Fruit fly (Drosophila melanogaster) whole organism, embryonic: ENCODE results near the gene mthl1.
A peak's percentile ranks its signal among the peaks of the same experiment; 100 is the strongest.

Experiments
- Asciz ChIP-seq: fragments of 200-800 bp; sonication (Bioruptor generic); optimal IDR thresholded peaks from 2 replicates; lab custom pipeline; 2017; ENCODE audit warnings: missing biosample characterization, mild to moderate bottlenecking, missing genetic modification characterization, missing genetic modification reagents
- Atf3 ChIP-seq: fragments of 200-800 bp; sonication (Bioruptor generic); optimal IDR thresholded peaks from 3 replicates; lab custom pipeline; 2016; ENCODE audit warnings: missing biosample characterization, missing genetic modification characterization
- CG10274 ChIP-seq: fragments of 200-800 bp; sonication (Bioruptor generic); optimal IDR thresholded peaks from 3 replicates; lab custom pipeline; 2017; ENCODE audit warnings: missing biosample characterization, mild to moderate bottlenecking, missing genetic modification characterization
- CG11504 ChIP-seq: fragments of 200-800 bp; sonication (Bioruptor generic); optimal IDR thresholded peaks from 3 replicates; lab custom pipeline; 2019; ENCODE audit warnings: missing biosample characterization, mild to moderate bottlenecking, missing genetic modification characterization, moderate library complexity
- CG12942 ChIP-seq: fragments of 200-800 bp; sonication (Bioruptor generic); optimal IDR thresholded peaks from 3 replicates; lab custom pipeline; 2016; ENCODE audit warnings: missing biosample characterization, missing genetic modification characterization
- CG16813 ChIP-seq: fragments of 200-800 bp; sonication (Bioruptor generic); IDR thresholded peaks from 3 replicates; pipeline ENCODE4 v1.3.6; 2022; ENCODE audit warnings: missing biosample characterization, missing genetic modification characterization; ENCODE audit not compliant: partially characterized antibody
- CG16863 ChIP-seq: fragments of 200-800 bp; sonication (Bioruptor generic); optimal IDR thresholded peaks from 3 replicates; lab custom pipeline; 2016; ENCODE audit warnings: missing biosample characterization, missing genetic modification characterization
- CG17802 ChIP-seq: fragments of 200-800 bp; sonication (Bioruptor generic); optimal IDR thresholded peaks from 2 replicates; lab custom pipeline; 2018; ENCODE audit warnings: missing biosample characterization, mild to moderate bottlenecking, missing genetic modification characterization, moderate library complexity
- CG32772 ChIP-seq: fragments of 200-800 bp; sonication (Bioruptor generic); IDR thresholded peaks from 2 replicates; pipeline ENCODE4 v1.3.6; 2022; ENCODE audit warnings: missing biosample characterization, missing genetic modification characterization
- CG42726 ChIP-seq: fragments of 200-800 bp; sonication (Bioruptor generic); IDR thresholded peaks from 2 replicates; pipeline ENCODE4 v1.3.6; 2022; ENCODE audit warnings: missing biosample characterization, missing genetic modification characterization; ENCODE audit not compliant: partially characterized antibody
- CG6683 ChIP-seq: fragments of 200-800 bp; sonication (Bioruptor generic); optimal IDR thresholded peaks from 2 replicates; lab custom pipeline; 2017; ENCODE audit warnings: missing biosample characterization, mild to moderate bottlenecking, missing genetic modification characterization, missing genetic modification reagents
- CG6765 ChIP-seq: fragments of 200-800 bp; sonication (Bioruptor generic); optimal IDR thresholded peaks from 3 replicates; lab custom pipeline; 2017; ENCODE audit warnings: missing biosample characterization, mild to moderate bottlenecking, missing genetic modification characterization
- CG7745 ChIP-seq: fragments of 200-800 bp; sonication (Bioruptor generic); optimal IDR thresholded peaks from 2 replicates; lab custom pipeline; 2018; ENCODE audit warnings: missing biosample characterization, mild to moderate bottlenecking, missing genetic modification characterization, moderate library complexity
- D19B ChIP-seq: fragments of 200-800 bp; sonication (Bioruptor generic); optimal IDR thresholded peaks from 2 replicates; lab custom pipeline; 2017; ENCODE audit warnings: missing biosample characterization, mild to moderate bottlenecking, missing genetic modification characterization
- Fer3 ChIP-seq: fragments of 200-800 bp; sonication (Bioruptor generic); optimal IDR thresholded peaks from 2 replicates; lab custom pipeline; 2018; ENCODE audit warnings: missing biosample characterization, mild to moderate bottlenecking, missing genetic modification characterization, moderate library complexity
- Hr51 ChIP-seq, 2 experiments: fragments of 200-800 bp; sonication (Bioruptor generic); optimal IDR thresholded peaks; 2 replicates in 1 of 2; 3 replicates in 1 of 2; lab custom pipeline; 2016 to 2018; ENCODE audit warnings: missing biosample characterization in 2 of 2, missing genetic modification characterization in 2 of 2, mild to moderate bottlenecking in 1 of 2, moderate library complexity in 1 of 2
- Kr ChIP-seq: fragments of 200-800 bp; sonication (Bioruptor generic); optimal IDR thresholded peaks from 2 replicates; lab custom pipeline; 2017; ENCODE audit warnings: missing biosample characterization, mild to moderate bottlenecking, missing genetic modification characterization
- MESR4 ChIP-seq: fragments of 200-800 bp; sonication (Bioruptor generic); optimal IDR thresholded peaks from 2 replicates; lab custom pipeline; 2018; ENCODE audit warnings: missing biosample characterization, mild to moderate bottlenecking, missing genetic modification characterization, moderate library complexity
- Max ChIP-seq: fragments of 200-800 bp; sonication (Bioruptor generic); optimal IDR thresholded peaks from 2 replicates; lab custom pipeline; 2016; ENCODE audit warnings: missing biosample characterization, mild to moderate bottlenecking, missing genetic modification characterization
- Nf-YA ChIP-seq: fragments of 200-800 bp; sonication (Bioruptor generic); IDR thresholded peaks from 2 replicates; pipeline ENCODE4 v1.3.6; 2022; ENCODE audit warnings: missing biosample characterization, missing genetic modification characterization
- PHDP ChIP-seq: fragments of 200-800 bp; sonication (Bioruptor generic); optimal IDR thresholded peaks from 3 replicates; lab custom pipeline; 2018; ENCODE audit warnings: missing biosample characterization, mild to moderate bottlenecking, missing genetic modification characterization, moderate library complexity
- Pdp1 ChIP-seq, 2 experiments: fragments of 200-800 bp; sonication (Bioruptor generic); optimal IDR thresholded peaks; 3 replicates each; lab custom pipeline; 2016; ENCODE audit warnings: missing biosample characterization in 2 of 2, missing genetic modification characterization in 2 of 2, mild to moderate bottlenecking in 1 of 2, moderate library complexity in 1 of 2
- Rfx ChIP-seq: fragments of 200-800 bp; sonication (Bioruptor generic); IDR thresholded peaks from 2 replicates; pipeline ENCODE4 v1.3.6; 2022; ENCODE audit warnings: missing biosample characterization, missing genetic modification characterization
- Scr ChIP-seq: fragments of 200-800 bp; sonication (Bioruptor generic); IDR thresholded peaks from 2 replicates; pipeline ENCODE4 v1.3.6; 2022; ENCODE audit warnings: missing biosample characterization, missing genetic modification characterization; ENCODE audit not compliant: partially characterized antibody
- Sox100B ChIP-seq: fragments of 200-800 bp; sonication (Bioruptor generic); optimal IDR thresholded peaks from 3 replicates; lab custom pipeline; 2018; ENCODE audit warnings: missing biosample characterization, mild to moderate bottlenecking, missing genetic modification characterization
- Stat92E ChIP-seq, 3 experiments: fragments of >200 bp in 2 of 3; fragments of 200-800 bp in 1 of 3; sonication (Bioruptor generic) in 1 of 3; optimal IDR thresholded peaks; 2 replicates each; lab custom pipeline; 2017 to 2019; ENCODE audit warnings: missing biosample characterization in 3 of 3, missing genetic modification characterization in 3 of 3, mild to moderate bottlenecking in 1 of 3, moderate library complexity in 1 of 3
- ara ChIP-seq: fragments of 200-800 bp; sonication (Bioruptor generic); IDR thresholded peaks from 2 replicates; pipeline ENCODE4 v1.3.6; 2022; ENCODE audit warnings: missing biosample characterization, missing genetic modification characterization
- btn ChIP-seq: fragments of 200-800 bp; sonication (Bioruptor generic); optimal IDR thresholded peaks from 2 replicates; lab custom pipeline; 2016; ENCODE audit warnings: missing biosample characterization, missing genetic modification characterization
- crol ChIP-seq: fragments of 200-800 bp; sonication (Bioruptor generic); IDR thresholded peaks from 2 replicates; pipeline ENCODE4 v1.3.6; 2022; ENCODE audit warnings: missing biosample characterization, missing genetic modification characterization
- crp ChIP-seq, 2 experiments: fragments of 200-800 bp; sonication (Bioruptor generic); optimal IDR thresholded peaks; 2 replicates in 1 of 2; 3 replicates in 1 of 2; lab custom pipeline; 2017; ENCODE audit warnings: missing biosample characterization in 2 of 2, missing genetic modification characterization in 2 of 2, mild to moderate bottlenecking in 1 of 2, moderate library complexity in 1 of 2
- dan ChIP-seq: fragments of 200-800 bp; sonication (Bioruptor generic); IDR thresholded peaks from 2 replicates; pipeline ENCODE4 v1.3.6; 2022; ENCODE audit warnings: missing biosample characterization, missing genetic modification characterization
- dati ChIP-seq: fragments of 200-800 bp; sonication (Bioruptor generic); IDR thresholded peaks from 2 replicates; pipeline ENCODE4 v1.3.6; 2022; ENCODE audit warnings: missing biosample characterization, missing genetic modification characterization
- dysf ChIP-seq: fragments of 200-800 bp; sonication (Bioruptor generic); IDR thresholded peaks from 3 replicates; pipeline ENCODE4 v1.3.6; 2022; ENCODE audit warnings: missing biosample characterization, missing genetic modification characterization
- fd3F ChIP-seq: fragments of 200-800 bp; sonication (Bioruptor generic); optimal IDR thresholded peaks from 2 replicates; lab custom pipeline; 2018; ENCODE audit warnings: missing biosample characterization, mild to moderate bottlenecking, missing genetic modification characterization, moderate library complexity
- hb ChIP-seq: fragments of 200-800 bp; sonication (Bioruptor generic); IDR thresholded peaks from 3 replicates; pipeline ENCODE4 v1.3.6; 2022; ENCODE audit warnings: missing biosample characterization, missing genetic modification characterization; ENCODE audit not compliant: partially characterized antibody
- hbn ChIP-seq: fragments of 200-800 bp; sonication (Bioruptor generic); IDR thresholded peaks from 2 replicates; pipeline ENCODE4 v1.3.6; 2022; ENCODE audit warnings: missing biosample characterization, missing genetic modification characterization; ENCODE audit not compliant: partially characterized antibody
- jumu ChIP-seq: fragments of 200-800 bp; sonication (Bioruptor generic); optimal IDR thresholded peaks from 3 replicates; lab custom pipeline; 2016; ENCODE audit warnings: missing biosample characterization, missing genetic modification characterization
- kni ChIP-seq: fragments of 200-800 bp; sonication (Bioruptor generic); optimal IDR thresholded peaks from 3 replicates; lab custom pipeline; 2017; ENCODE audit warnings: mild to moderate bottlenecking, missing biosample characterization, missing genetic modification reagents, missing genetic modification characterization
- maf-S ChIP-seq: fragments of 200-800 bp; sonication (Bioruptor generic); optimal IDR thresholded peaks from 2 replicates; lab custom pipeline; 2016; ENCODE audit warnings: missing biosample characterization, missing genetic modification characterization
- org-1 ChIP-seq: fragments of 200-800 bp; sonication (Bioruptor generic); optimal IDR thresholded peaks from 2 replicates; lab custom pipeline; 2017; ENCODE audit warnings: missing biosample characterization, missing genetic modification characterization
- sc ChIP-seq, 3 experiments: fragments of >200 bp in 2 of 3; fragments of 200-800 bp in 1 of 3; sonication (Bioruptor generic) in 1 of 3; optimal IDR thresholded peaks; 2 replicates in 2 of 3; 3 replicates in 1 of 3; lab custom pipeline; 2017; ENCODE audit warnings: mild to moderate bottlenecking in 1 of 3, missing biosample characterization in 1 of 3, missing genetic modification characterization in 1 of 3, missing genetic modification reagents in 1 of 3
- sd ChIP-seq: fragments of 200-800 bp; sonication (Bioruptor generic); optimal IDR thresholded peaks from 3 replicates; lab custom pipeline; 2018; ENCODE audit warnings: missing biosample characterization, mild to moderate bottlenecking, missing genetic modification characterization, moderate library complexity
- slou ChIP-seq: fragments of 200-800 bp; sonication (Bioruptor generic); optimal IDR thresholded peaks from 3 replicates; lab custom pipeline; 2016; ENCODE audit warnings: missing biosample characterization, missing genetic modification characterization
- slp2 ChIP-seq: fragments of 200-800 bp; sonication (Bioruptor generic); optimal IDR thresholded peaks from 2 replicates; lab custom pipeline; 2016; ENCODE audit warnings: missing biosample characterization, missing genetic modification characterization
- sug ChIP-seq: fragments of 200-800 bp; optimal IDR thresholded peaks from 2 replicates; lab custom pipeline; 2019; ENCODE audit warnings: missing biosample characterization, mild to moderate bottlenecking, missing genetic modification characterization, moderate library complexity
- usp ChIP-seq: fragments of >200 bp; optimal IDR thresholded peaks from 2 replicates; lab custom pipeline; 2017; ENCODE audit warnings: missing biosample characterization, missing genetic modification characterization
- vfl ChIP-seq: fragments of 200-800 bp; sonication (Bioruptor generic); optimal IDR thresholded peaks from 2 replicates; lab custom pipeline; 2016; ENCODE audit warnings: missing biosample characterization, missing genetic modification characterization
- wdn ChIP-seq: fragments of 200-800 bp; sonication (Bioruptor generic); IDR thresholded peaks from 2 replicates; pipeline ENCODE4 v1.3.6; 2022; ENCODE audit warnings: missing biosample characterization, missing genetic modification characterization
- zen ChIP-seq: fragments of 200-800 bp; sonication (Bioruptor generic); optimal IDR thresholded peaks from 3 replicates; lab custom pipeline; 2018; ENCODE audit warnings: missing biosample characterization, mild to moderate bottlenecking, missing genetic modification characterization, moderate library complexity

Gene mthl1

DNA sequence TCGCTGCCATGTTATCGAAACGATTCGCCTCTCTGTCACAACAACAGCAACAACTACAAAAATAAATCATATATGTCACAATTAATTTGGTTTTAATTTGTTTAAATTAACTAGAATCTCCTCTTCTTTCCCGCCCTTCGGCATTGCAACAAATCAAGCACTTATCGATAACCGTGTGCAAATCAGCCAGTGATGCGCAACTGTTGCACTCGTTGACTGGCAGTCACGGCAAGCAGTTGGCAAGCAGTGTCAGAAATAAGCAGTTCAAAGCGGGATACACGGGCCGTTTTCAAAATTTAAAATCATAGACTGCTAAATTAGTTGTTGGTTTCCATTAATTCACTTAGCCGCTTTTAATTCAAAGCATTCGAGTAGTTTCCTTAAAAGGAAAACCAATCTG lies 43.0 kb downstream of the mthl1 start, which contains the start of gene Axs (continued):
- TF ChIP-seq sc (optimal IDR thresholded peaks at IDR 0.05; lab: Kevin White, UChicago) (no peak), sc (GFP tag; optimal IDR thresholded peaks at IDR 0.05; lab: Kevin White, UChicago) (no peak), hbn (GFP tag; lab: Robert Waterston, UW) (peak; percentile 50), Hr51 (GFP tag; optimal IDR thresholded peaks at IDR 0.05; lab: Kevin White, UChicago) (peak in 1 of 2 experiments; percentile 3), btn (no peak), org-1 (no peak), CG6765 (GFP tag; lab: Kevin White, UChicago) (no peak), hb (peak; percentile 69), zen (tag; lab: Kevin White, UChicago) (no peak), Fer3 (tag; lab: Kevin White, UChicago) (no peak), kni (GFP tag; lab: Kevin White, UChicago) (no peak), jumu (GFP tag; lab: Kevin White, UChicago) (peak; percentile 16), usp (GFP tag; lab: Kevin White, UChicago) (no peak), sd (tag; lab: Kevin White, UChicago) (peak; percentile 18), maf-S (no peak), D19B (GFP tag; lab: Kevin White, UChicago) (no peak), fd3F (GFP tag; lab: Kevin White, UChicago) (no peak), MESR4 (GFP tag; lab: Kevin White, UChicago) (peak; percentile 15), CG12942 (GFP tag; lab: Kevin White, UChicago) (no peak), slp2 (GFP tag; lab: Kevin White, UChicago) (no peak), crp (GFP tag; optimal IDR thresholded peaks at IDR 0.05; lab: Kevin White, UChicago) (peak in 1 of 2 experiments; percentile 32), Kr (GFP tag; lab: Kevin White, UChicago) (no peak), Stat92E (GFP tag; optimal IDR thresholded peaks at IDR 0.05; lab: Kevin White, UChicago) (peak in 1 of 3 experiments; percentile 43), crol (GFP tag; lab: Robert Waterston, UW) (no peak), PHDP (tag; lab: Kevin White, UChicago) (no peak), Max (GFP tag; lab: Kevin White, UChicago) (no peak), CG16863 (GFP tag; lab: Kevin White, UChicago) (no peak), Sox100B (no peak), Asciz (GFP tag; lab: Kevin White, UChicago) (no peak), CG32772 (GFP tag; lab: Robert Waterston, UW) (no peak), slou (no peak), vfl (GFP tag; lab: Kevin White, UChicago) (peak; percentile 46), dysf (GFP tag; lab: Robert Waterston, UW) (no peak), Atf3 (GFP tag; lab: Kevin White, UChicago) (peak; percentile 51), dati (GFP tag; lab: Robert Waterston, UW) (no peak), CG7745 (tag; lab: Kevin White, UChicago) (no peak), Rfx (GFP tag; lab: Robert Waterston, UW) (peak; percentile 54), CG6683 (no peak), CG42726 (GFP tag; lab: Robert Waterston, UW) (peak; percentile 86), CG16813 (GFP tag; lab: Robert Waterston, UW) (peak; percentile 69), Nf-YA (no peak), CG10274 (GFP tag; lab: Kevin White, UChicago) (no peak), dan (GFP tag; lab: Robert Waterston, UW) (no peak), wdn (GFP tag; lab: Robert Waterston, UW) (no peak), sug (peak; percentile 31), Scr (GFP tag; lab: Robert Waterston, UW) (peak; percentile 68), Pdp1 (GFP tag; optimal IDR thresholded peaks at IDR 0.05; lab: Kevin White, UChicago) (peak in 1 of 2 experiments; percentile 59), ara (GFP tag; lab: Robert Waterston, UW) (no peak), CG17802 (no peak), CG11504 (tag; lab: Kevin White, UChicago) (peak; percentile 62)
